Fruit fly (Drosophila melanogaster) whole organism, prepupa: Measurements from ENCODE around the gene CG6066.

Experiments
- Lpt ChIP-seq: fragments of 200-800 bp; sonication (Bioruptor generic); optimal IDR thresholded peaks from 3 replicates; lab custom pipeline; 2016; ENCODE audit warnings: missing biosample characterization, missing genetic modification characterization
- fkh ChIP-seq: fragments of 200-800 bp; sonication (Bioruptor generic); optimal IDR thresholded peaks from 3 replicates; lab custom pipeline; 2017; ENCODE audit warnings: missing biosample characterization, mild to moderate bottlenecking, missing genetic modification characterization, moderate library complexity

The CG6066 gene

dm6 chr3R:27067362-27067761 lies 49.1 kb downstream of the CG6066 start:
- peak; percentile 89 for TF ChIP-seq fkh (GFP tag; lab: Kevin White, UChicago)
- TF ChIP-seq Lpt (GFP tag; lab: Kevin White, UChicago) = no peak
